Fruit fly (Drosophila melanogaster) whole organism, embryonic: ENCODE data around the gene Tg.

ENCODE experiments used
- Blimp-1 ChIP-seq: fragments of 200-800 bp; sonication (Bioruptor generic); optimal IDR thresholded peaks from 3 replicates; lab custom pipeline; 2018; ENCODE audit warnings: missing biosample characterization, missing genetic modification characterization, mild to moderate bottlenecking, moderate library complexity, missing genetic modification reagents
- CG10959 ChIP-seq: fragments of 200-800 bp; sonication (Bioruptor generic); IDR thresholded peaks from 2 replicates; pipeline ENCODE4 v1.3.6; 2022; ENCODE audit warnings: missing biosample characterization, missing genetic modification characterization
- CG10979 ChIP-seq: fragments of 200-800 bp; sonication (Bioruptor generic); optimal IDR thresholded peaks from 2 replicates; lab custom pipeline; 2018; ENCODE audit warnings: missing biosample characterization, mild to moderate bottlenecking, missing genetic modification characterization, moderate library complexity
- CG11085 ChIP-seq: fragments of 200-800 bp; sonication (Bioruptor generic); IDR thresholded peaks from 2 replicates; pipeline ENCODE4 v1.3.6; 2022; ENCODE audit warnings: missing biosample characterization, missing genetic modification characterization
- CG12391 ChIP-seq: fragments of 200-800 bp; sonication (Bioruptor generic); optimal IDR thresholded peaks from 3 replicates; lab custom pipeline; 2018; ENCODE audit warnings: missing biosample characterization, mild to moderate bottlenecking, missing genetic modification characterization, moderate library complexity
- CG12769 ChIP-seq: fragments of 200-800 bp; sonication (Bioruptor generic); optimal IDR thresholded peaks from 2 replicates; lab custom pipeline; 2019; ENCODE audit warnings: missing biosample characterization, mild to moderate bottlenecking, missing genetic modification characterization, moderate library complexity
- CG15479 ChIP-seq: fragments of 200-800 bp; sonication (Bioruptor generic); optimal IDR thresholded peaks from 3 replicates; lab custom pipeline; 2019; ENCODE audit warnings: missing biosample characterization, mild to moderate bottlenecking, missing genetic modification characterization, moderate library complexity
- CG17802 ChIP-seq: fragments of 200-800 bp; sonication (Bioruptor generic); optimal IDR thresholded peaks from 2 replicates; lab custom pipeline; 2018; ENCODE audit warnings: missing biosample characterization, mild to moderate bottlenecking, missing genetic modification characterization, moderate library complexity
- CG2199 ChIP-seq: fragments of 200-800 bp; sonication (Bioruptor generic); IDR thresholded peaks from 3 replicates; pipeline ENCODE4 v1.3.6; 2022; ENCODE audit warnings: missing biosample characterization, missing genetic modification characterization
- CG3163 ChIP-seq: fragments of 200-800 bp; sonication (Bioruptor generic); optimal IDR thresholded peaks from 3 replicates; lab custom pipeline; 2016; ENCODE audit warnings: missing biosample characterization, missing genetic modification characterization
- CG32532 ChIP-seq: fragments of 200-800 bp; sonication (Bioruptor generic); IDR thresholded peaks from 2 replicates; pipeline ENCODE4 v1.3.6; 2022; ENCODE audit warnings: missing biosample characterization, missing genetic modification characterization
- CG34376 ChIP-seq: fragments of 200-800 bp; sonication (Bioruptor generic); optimal IDR thresholded peaks from 2 replicates; lab custom pipeline; 2018; ENCODE audit warnings: missing biosample characterization, mild to moderate bottlenecking, missing genetic modification characterization
- CG34422 ChIP-seq: fragments of 200-800 bp; sonication (Bioruptor generic); IDR thresholded peaks from 3 replicates; pipeline ENCODE4 v1.3.6; 2022; ENCODE audit warnings: missing biosample characterization, missing genetic modification characterization
- CG4424 ChIP-seq: fragments of 200-800 bp; sonication (Bioruptor generic); optimal IDR thresholded peaks from 3 replicates; lab custom pipeline; 2016; ENCODE audit warnings: missing biosample characterization, missing genetic modification characterization
- CG6854 ChIP-seq: fragments of 200-800 bp; sonication (Bioruptor generic); optimal IDR thresholded peaks from 3 replicates; lab custom pipeline; 2017; ENCODE audit warnings: missing biosample characterization, mild to moderate bottlenecking, missing genetic modification characterization
- CG7963 ChIP-seq: fragments of 200-800 bp; sonication (Bioruptor generic); IDR thresholded peaks from 3 replicates; pipeline ENCODE4 v1.3.6; 2022; ENCODE audit warnings: missing biosample characterization, missing genetic modification characterization; ENCODE audit not compliant: partially characterized antibody
- CG8290 ChIP-seq, 3 experiments: fragments of 200-800 bp; sonication (Bioruptor generic); optimal IDR thresholded peaks; 2 replicates each; lab custom pipeline; 2016 to 2019; ENCODE audit warnings: missing biosample characterization in 3 of 3, missing genetic modification characterization in 3 of 3, mild to moderate bottlenecking in 2 of 3, moderate library complexity in 1 of 3
- CoRest ChIP-seq: fragments of 200-800 bp; sonication (Bioruptor generic); optimal IDR thresholded peaks from 3 replicates; lab custom pipeline; 2018; ENCODE audit warnings: missing biosample characterization, mild to moderate bottlenecking, missing genetic modification characterization, moderate library complexity
- Dll ChIP-seq: fragments of 200-800 bp; sonication (Bioruptor generic); IDR thresholded peaks from 4 replicates; pipeline ENCODE4 v1.3.6; 2022; ENCODE audit warnings: missing biosample characterization, missing genetic modification characterization; ENCODE audit not compliant: partially characterized antibody
- Dp ChIP-seq: fragments of 200-800 bp; sonication (Bioruptor generic); optimal IDR thresholded peaks from 2 replicates; lab custom pipeline; 2018; ENCODE audit warnings: missing biosample characterization, mild to moderate bottlenecking, missing genetic modification characterization, moderate library complexity
- ERR ChIP-seq: fragments of 200-800 bp; sonication (Bioruptor generic); optimal IDR thresholded peaks from 2 replicates; lab custom pipeline; 2016; ENCODE audit warnings: missing biosample characterization, missing genetic modification characterization
- Med ChIP-seq: fragments of 200-800 bp; sonication (Bioruptor generic); peaks from one replicate; lab custom pipeline; 2016; ENCODE audit warnings: missing biosample characterization, missing genetic modification characterization, mild to moderate bottlenecking, inconsistent platforms, moderate library complexity
- Pdp1 ChIP-seq, 2 experiments: fragments of 200-800 bp; sonication (Bioruptor generic); optimal IDR thresholded peaks; 3 replicates each; lab custom pipeline; 2016; ENCODE audit warnings: missing biosample characterization in 2 of 2, missing genetic modification characterization in 2 of 2, mild to moderate bottlenecking in 1 of 2, moderate library complexity in 1 of 2
- Ptx1 ChIP-seq: fragments of 200-800 bp; sonication (Bioruptor generic); IDR thresholded peaks from 2 replicates; pipeline ENCODE4 v1.3.6; 2022; ENCODE audit warnings: missing biosample characterization, missing genetic modification characterization
- bbx ChIP-seq: fragments of 200-800 bp; sonication (Bioruptor generic); IDR thresholded peaks from 2 replicates; pipeline ENCODE4 v1.3.6; 2022; ENCODE audit warnings: missing biosample characterization, missing genetic modification characterization; ENCODE audit not compliant: partially characterized antibody
- bowl ChIP-seq: fragments of 200-800 bp; sonication (Bioruptor generic); IDR thresholded peaks from 2 replicates; pipeline ENCODE4 v1.3.6; 2022; ENCODE audit warnings: missing biosample characterization, missing genetic modification characterization
- chinmo ChIP-seq: fragments of 200-800 bp; sonication (Bioruptor generic); IDR thresholded peaks from 4 replicates; pipeline ENCODE4 v1.3.6; 2022; ENCODE audit warnings: missing biosample characterization, missing genetic modification characterization; ENCODE audit not compliant: partially characterized antibody
- dysf ChIP-seq: fragments of 200-800 bp; sonication (Bioruptor generic); IDR thresholded peaks from 3 replicates; pipeline ENCODE4 v1.3.6; 2022; ENCODE audit warnings: missing biosample characterization, missing genetic modification characterization
- fd102C ChIP-seq: fragments of 200-800 bp; sonication (Bioruptor generic); optimal IDR thresholded peaks from 2 replicates; lab custom pipeline; 2018; ENCODE audit warnings: missing biosample characterization, mild to moderate bottlenecking, missing genetic modification characterization, moderate library complexity
- gcm ChIP-seq: fragments of 200-800 bp; sonication (Bioruptor generic); optimal IDR thresholded peaks from 2 replicates; lab custom pipeline; 2019; ENCODE audit warnings: missing biosample characterization, mild to moderate bottlenecking, missing genetic modification characterization, moderate library complexity
- jumu ChIP-seq: fragments of 200-800 bp; sonication (Bioruptor generic); optimal IDR thresholded peaks from 3 replicates; lab custom pipeline; 2016; ENCODE audit warnings: missing biosample characterization, missing genetic modification characterization
- kah ChIP-seq: fragments of 200-800 bp; sonication (Bioruptor generic); optimal IDR thresholded peaks from 2 replicates; lab custom pipeline; 2018; ENCODE audit warnings: missing biosample characterization, mild to moderate bottlenecking, missing genetic modification characterization
- ken ChIP-seq: fragments of 200-800 bp; sonication (Bioruptor generic); IDR thresholded peaks from 3 replicates; pipeline ENCODE4 v1.3.6; 2022; ENCODE audit warnings: missing biosample characterization, missing genetic modification characterization
- kni ChIP-seq: fragments of 200-800 bp; sonication (Bioruptor generic); optimal IDR thresholded peaks from 3 replicates; lab custom pipeline; 2017; ENCODE audit warnings: mild to moderate bottlenecking, missing biosample characterization, missing genetic modification reagents, missing genetic modification characterization
- lov ChIP-seq, 2 experiments: fragments of 200-800 bp in 1 of 2; fragments of >200 bp in 1 of 2; sonication (Bioruptor generic) in 1 of 2; IDR thresholded peaks in 1 of 2; optimal IDR thresholded peaks in 1 of 2; 2 replicates in 1 of 2; 3 replicates in 1 of 2; pipeline versions ENCODE4 v1.3.6 to Lab custom; 2017 to 2022; ENCODE audit warnings: missing biosample characterization in 1 of 2, missing genetic modification characterization in 1 of 2
- mirr ChIP-seq: fragments of 200-800 bp; sonication (Bioruptor generic); optimal IDR thresholded peaks from 3 replicates; lab custom pipeline; 2018; ENCODE audit warnings: missing biosample characterization, mild to moderate bottlenecking, missing genetic modification characterization
- mld ChIP-seq: fragments of 200-800 bp; sonication (Bioruptor generic); IDR thresholded peaks from 3 replicates; pipeline ENCODE4 v1.3.6; 2022; ENCODE audit warnings: missing biosample characterization, missing genetic modification characterization; ENCODE audit not compliant: partially characterized antibody
- nau ChIP-seq: fragments of 200-800 bp; sonication (Bioruptor generic); optimal IDR thresholded peaks from 3 replicates; lab custom pipeline; 2017; ENCODE audit warnings: missing biosample characterization, mild to moderate bottlenecking, missing genetic modification characterization, missing genetic modification reagents
- pan ChIP-seq, 4 experiments: fragments of >200 bp in 3 of 4; fragments of 200-800 bp in 1 of 4; sonication (Bioruptor generic) in 1 of 4; optimal IDR thresholded peaks in 3 of 4; IDR thresholded peaks in 1 of 4; 2 replicates each; pipeline versions ENCODE4 v1.3.6 to Lab custom; 2017 to 2022; ENCODE audit warnings: missing biosample characterization in 2 of 4, missing genetic modification characterization in 2 of 4, mixed read lengths in 1 of 4
- pnt ChIP-seq: fragments of 200-800 bp; sonication (Bioruptor generic); optimal IDR thresholded peaks from 3 replicates; lab custom pipeline; 2016; ENCODE audit warnings: missing biosample characterization, missing genetic modification characterization
- pzg ChIP-seq: fragments of 200-800 bp; sonication (Bioruptor generic); optimal IDR thresholded peaks from 3 replicates; lab custom pipeline; 2018; ENCODE audit warnings: missing biosample characterization, mild to moderate bottlenecking, missing genetic modification characterization, moderate library complexity
- rib ChIP-seq: fragments of 200-800 bp; sonication (Bioruptor generic); IDR thresholded peaks from 2 replicates; pipeline ENCODE4 v1.3.6; 2022; ENCODE audit warnings: missing biosample characterization, missing genetic modification characterization
- sna ChIP-seq: fragments of 200-800 bp; sonication (Bioruptor generic); IDR thresholded peaks from 2 replicates; pipeline ENCODE4 v1.3.6; 2022; ENCODE audit warnings: missing biosample characterization, missing genetic modification characterization; ENCODE audit not compliant: partially characterized antibody
- tx ChIP-seq: fragments of 200-800 bp; sonication (Bioruptor generic); optimal IDR thresholded peaks from 2 replicates; lab custom pipeline; 2016; ENCODE audit warnings: missing biosample characterization, missing genetic modification characterization
- unpg ChIP-seq: fragments of 200-800 bp; sonication (Bioruptor generic); optimal IDR thresholded peaks from 3 replicates; lab custom pipeline; 2018; ENCODE audit warnings: missing biosample characterization, mild to moderate bottlenecking, missing genetic modification characterization, moderate library complexity
- vvl ChIP-seq: fragments of 200-800 bp; sonication (Bioruptor generic); IDR thresholded peaks from 2 replicates; pipeline ENCODE4 v1.3.6; 2022; ENCODE audit warnings: missing biosample characterization, missing genetic modification characterization
- wor ChIP-seq: fragments of 200-800 bp; sonication (Bioruptor generic); IDR thresholded peaks from 2 replicates; pipeline ENCODE4 v1.3.6; 2022; ENCODE audit warnings: missing biosample characterization, missing genetic modification characterization
- yki ChIP-seq: fragments of >200 bp; optimal IDR thresholded peaks from 3 replicates; lab custom pipeline; 2018

Gene Tg

DNA sequence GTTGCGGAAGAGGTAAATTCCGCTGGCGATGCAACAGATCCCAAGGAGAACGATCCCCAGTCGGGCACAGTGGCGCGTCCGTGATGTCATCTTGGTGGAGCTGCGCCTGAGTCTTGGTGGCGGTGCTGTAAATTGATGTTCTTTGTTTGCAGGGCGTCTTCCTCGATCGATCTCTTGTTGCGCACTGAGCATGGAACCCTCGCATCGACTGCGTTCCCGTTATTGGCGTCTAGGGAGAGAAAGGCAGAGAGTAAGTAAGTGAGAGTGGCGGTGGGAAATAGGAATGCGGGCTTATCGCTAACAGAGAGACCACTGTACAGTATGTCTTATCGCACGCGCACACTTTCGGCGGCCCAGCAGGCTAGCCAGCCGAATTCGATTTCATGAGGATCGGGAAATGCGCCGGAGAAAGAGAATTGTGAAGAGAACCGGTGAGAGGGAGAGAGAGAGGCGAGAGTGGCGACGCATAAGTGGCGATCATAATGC, 19.8 kb upstream of the Tg start (continued):
- TF ChIP-seq kni (GFP tag; lab: Kevin White, UChicago) (peak; percentile 2), Dll (GFP tag; lab: Robert Waterston, UW) (peak; percentile 30; the same call in 1 of the 4 replicates), CG8290 (GFP tag; optimal IDR thresholded peaks at IDR 0.05; lab: Kevin White, UChicago) (no peak), CG8290 (tag; optimal IDR thresholded peaks at IDR 0.05; lab: Kevin White, UChicago) (peak in 1 of 2 experiments; percentile 16), bbx (GFP tag; lab: Robert Waterston, UW) (peak; percentile 17; the same call in 1 of the 2 replicates), nau (GFP tag; lab: Kevin White, UChicago) (no peak), fd102C (GFP tag; lab: Kevin White, UChicago) (no peak), CG7963 (0 out of 3 replicates have a peak, but pooled peaks have one; percentile 24), CG12769 (tag; lab: Kevin White, UChicago) (peak; percentile 48), CG34376 (peak; percentile 18), sna (GFP tag; lab: Robert Waterston, UW) (peak; percentile 46; the same call in 1 of the 2 replicates), ken (GFP tag; lab: Robert Waterston, UW) (peak; percentile 42; the same call in 1 of the 3 replicates), Dp (GFP tag; lab: Kevin White, UChicago) (no peak), lov (optimal IDR thresholded peaks at IDR 0.05; lab: Kevin White, UChicago) (no peak), lov (GFP tag; IDR thresholded peaks at IDR 0.05; lab: Robert Waterston, UW) (no peak), CG32532 (0 out of 2 replicates have a peak, but pooled peaks have one; percentile 33), CG17802 (tag; lab: Kevin White, UChicago) (no peak), CG2199 (GFP tag; lab: Robert Waterston, UW) (0 out of 3 replicates have a peak, but pooled peaks have one; percentile 55), jumu (GFP tag; lab: Kevin White, UChicago) (no peak), Blimp-1 (GFP tag; lab: Kevin White, UChicago) (peak; percentile 82), kah (GFP tag; lab: Kevin White, UChicago) (peak; percentile 4), CG3163 (GFP tag; lab: Kevin White, UChicago) (peak; percentile 80), bowl (GFP tag; lab: Robert Waterston, UW) (no peak), CG15479 (peak; percentile 59), wor (no peak), CG10979 (tag; lab: Kevin White, UChicago) (no peak), Med (GFP tag; lab: Kevin White, UChicago) (peak; percentile 86), yki (peak; percentile 77), Pdp1 (GFP tag; optimal IDR thresholded peaks at IDR 0.05; lab: Kevin White, UChicago) (peak in 1 of 2 experiments; percentile 5), CG34422 (0 out of 3 replicates have a peak, but pooled peaks have one; percentile 27)

DNA sequence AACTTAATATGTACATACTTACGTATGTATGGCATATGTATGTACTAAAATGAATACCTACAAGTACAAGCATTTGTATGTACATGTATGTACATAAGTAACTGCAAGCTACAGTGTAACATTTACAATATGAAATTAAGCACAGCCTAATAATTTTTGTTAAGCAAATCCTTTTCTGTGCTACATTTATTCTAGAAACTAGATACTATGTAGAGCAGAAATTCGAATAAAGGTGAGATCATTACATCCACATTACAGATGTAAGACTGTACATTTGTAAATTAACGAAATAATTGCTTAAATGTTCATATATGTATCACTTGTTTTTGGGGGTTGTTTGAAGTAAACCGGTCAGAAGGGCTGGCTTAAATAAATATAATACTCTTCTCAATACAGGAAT, 19.3 kb upstream of the Tg start:
- no peak for TF ChIP-seq CG10959 (GFP tag; lab: Robert Waterston, UW)
- TF ChIP-seq dysf: peak; percentile 52
- TF ChIP-seq pzg: no peak
- peak; percentile 2 for TF ChIP-seq unpg
- no peak for TF ChIP-seq mld (GFP tag; lab: Robert Waterston, UW)
- no peak for TF ChIP-seq pan (optimal IDR thresholded peaks at IDR 0.05; lab: Kevin White, UChicago)
- peak in 1 of 2 experiments; percentile 42 for TF ChIP-seq pan (GFP tag; optimal IDR thresholded peaks at IDR 0.05 in 1 of 2, IDR thresholded peaks at IDR 0.05 in 1 of 2)
- peak; percentile 19 for TF ChIP-seq CG4424 (GFP tag; lab: Kevin White, UChicago)
- TF ChIP-seq CoRest (tag; lab: Kevin White, UChicago): peak; percentile 10
- TF ChIP-seq CG12391 (tag; lab: Kevin White, UChicago): peak; percentile 32
- TF ChIP-seq ERR (GFP tag; lab: Kevin White, UChicago): no peak
- no peak for TF ChIP-seq CG6854 (GFP tag; lab: Kevin White, UChicago)
- no peak for TF ChIP-seq wor
- no peak for TF ChIP-seq rib (GFP tag; lab: Robert Waterston, UW)
- TF ChIP-seq gcm (GFP tag; lab: Kevin White, UChicago): no peak
- no peak for TF ChIP-seq CG11085 (GFP tag; lab: Robert Waterston, UW)
- TF ChIP-seq vvl (GFP tag; lab: Robert Waterston, UW): peak; percentile 14; the same call in 1 of the 2 replicates
- no peak for TF ChIP-seq tx (GFP tag; lab: Kevin White, UChicago)
- peak; percentile 39 for TF ChIP-seq Med (GFP tag; lab: Kevin White, UChicago)
- TF ChIP-seq chinmo: no peak
- TF ChIP-seq Ptx1 (GFP tag; lab: Robert Waterston, UW): peak; percentile 50; the same call in 1 of the 2 replicates
- TF ChIP-seq mirr: no peak
- TF ChIP-seq pnt: no peak
